Worm (Caenorhabditis elegans): ENCODE results near the gene C24A8.5.

DNA sequence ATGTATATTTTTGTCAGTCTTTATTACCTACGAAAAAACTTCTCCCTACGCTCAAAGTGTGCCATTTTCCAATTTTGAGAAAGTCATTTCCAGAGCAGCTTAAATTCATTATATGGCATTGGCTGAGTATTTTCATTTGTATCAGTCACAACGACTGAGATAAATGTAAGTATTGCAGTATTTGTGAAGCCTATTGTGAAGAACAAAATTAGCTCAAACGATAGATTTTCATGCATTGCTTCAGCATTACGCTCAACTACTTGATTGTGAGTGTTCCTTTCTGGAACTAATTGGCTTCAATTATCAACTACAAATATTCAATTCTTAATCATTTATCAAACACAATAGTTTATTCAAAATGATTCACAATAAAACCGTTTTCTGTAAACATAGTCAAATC, 49.0 kb upstream of the C24A8.5 start, which contains the start of gene R160.12:
- TF ChIP-seq pha-4 (tag; optimal IDR thresholded peaks at IDR 0.05): no peak
- no peak for TF ChIP-seq unc-130 (GFP tag; optimal IDR thresholded peaks at IDR 0.05)
- TF ChIP-seq mxl-1 (tag; optimal IDR thresholded peaks at IDR 0.05): no peak
- no peak for TF ChIP-seq ama-1 (optimal IDR thresholded peaks at IDR 0.05)
- TF ChIP-seq ama-1 (GFP tag; optimal IDR thresholded peaks at IDR 0.05): no peak
- TF ChIP-seq hlh-12 (tag; optimal IDR thresholded peaks at IDR 0.05): no peak
- no peak for TF ChIP-seq F49E8.2 (tag; optimal IDR thresholded peaks at IDR 0.05; ENCODE audit: insufficient read depth)
- no peak for TF ChIP-seq pbrm-1 (GFP tag; IDR thresholded peaks at IDR 0.05)
- TF ChIP-seq hmg-1.2 (GFP tag; IDR thresholded peaks at IDR 0.05): no peak
- no peak for TF ChIP-seq ceh-100 (GFP tag; IDR thresholded peaks at IDR 0.05)
- TF ChIP-seq zfh-2 (GFP tag; conservative IDR thresholded peaks at IDR 0.05): no peak
- TF ChIP-seq B0019.2 (GFP tag; conservative IDR thresholded peaks at IDR 0.05): no peak

All from whole organism, young adult.